Fruit fly (Drosophila melanogaster) whole organism, embryonic: ENCODE results near the gene CG13364.

ENCODE experiments used
- Adf1 ChIP-seq: fragments of 200-800 bp; sonication (Bioruptor generic); IDR thresholded peaks from 2 replicates; pipeline ENCODE4 v1.3.6; 2022; ENCODE audit warnings: missing biosample characterization, missing genetic modification characterization
- Atf6 ChIP-seq: fragments of 200-800 bp; sonication (Bioruptor generic); IDR thresholded peaks from 2 replicates; pipeline ENCODE4 v1.3.6; 2022; ENCODE audit warnings: missing biosample characterization, missing genetic modification characterization
- BEAF-32 ChIP-seq: fragments of 200-800 bp; sonication (Bioruptor generic); optimal IDR thresholded peaks from 3 replicates; lab custom pipeline; 2017; ENCODE audit warnings: missing biosample characterization, missing genetic modification characterization, mild to moderate bottlenecking, moderate library complexity, missing genetic modification reagents
- Blimp-1 ChIP-seq: fragments of 200-800 bp; sonication (Bioruptor generic); optimal IDR thresholded peaks from 3 replicates; lab custom pipeline; 2018; ENCODE audit warnings: missing biosample characterization, missing genetic modification characterization, mild to moderate bottlenecking, moderate library complexity, missing genetic modification reagents
- CG10147 ChIP-seq: fragments of 200-800 bp; sonication (Bioruptor generic); optimal IDR thresholded peaks from 2 replicates; lab custom pipeline; 2019; ENCODE audit warnings: missing biosample characterization, mild to moderate bottlenecking, missing genetic modification characterization, moderate library complexity
- CG10431 ChIP-seq: fragments of 200-800 bp; sonication (Bioruptor generic); optimal IDR thresholded peaks from 3 replicates; lab custom pipeline; 2018; ENCODE audit warnings: missing biosample characterization, mild to moderate bottlenecking, missing genetic modification characterization
- CG10654 ChIP-seq: fragments of 200-800 bp; sonication (Bioruptor generic); optimal IDR thresholded peaks from 2 replicates; lab custom pipeline; 2016; ENCODE audit warnings: missing biosample characterization, missing genetic modification characterization
- CG10959 ChIP-seq: fragments of 200-800 bp; sonication (Bioruptor generic); IDR thresholded peaks from 2 replicates; pipeline ENCODE4 v1.3.6; 2022; ENCODE audit warnings: missing biosample characterization, missing genetic modification characterization
- CG11696 ChIP-seq: fragments of 200-800 bp; sonication (Bioruptor generic); IDR thresholded peaks from 2 replicates; pipeline ENCODE4 v1.3.6; 2022; ENCODE audit warnings: missing biosample characterization, missing genetic modification characterization
- CG12744 ChIP-seq: fragments of 200-800 bp; sonication (Bioruptor generic); optimal IDR thresholded peaks from 2 replicates; lab custom pipeline; 2016; ENCODE audit warnings: missing biosample characterization, missing genetic modification characterization
- CG13775 ChIP-seq: fragments of 200-800 bp; sonication (Bioruptor generic); optimal IDR thresholded peaks from 3 replicates; lab custom pipeline; 2017; ENCODE audit warnings: missing biosample characterization, mild to moderate bottlenecking, missing genetic modification characterization
- CG14710 ChIP-seq: fragments of 200-800 bp; sonication (Bioruptor generic); optimal IDR thresholded peaks from 3 replicates; lab custom pipeline; 2019; ENCODE audit warnings: missing biosample characterization, mild to moderate bottlenecking, missing genetic modification characterization, moderate library complexity
- CG17186 ChIP-seq: fragments of 200-800 bp; sonication (Bioruptor generic); optimal IDR thresholded peaks from 3 replicates; lab custom pipeline; 2017; ENCODE audit warnings: missing biosample characterization, missing genetic modification reagents, missing genetic modification characterization
- CG17359 ChIP-seq: fragments of 200-800 bp; sonication (Bioruptor generic); optimal IDR thresholded peaks from 3 replicates; lab custom pipeline; 2018; ENCODE audit warnings: missing biosample characterization, mild to moderate bottlenecking, missing genetic modification characterization, moderate library complexity
- CG1792 ChIP-seq: fragments of 200-800 bp; sonication (Bioruptor generic); optimal IDR thresholded peaks from 2 replicates; lab custom pipeline; 2016; ENCODE audit warnings: missing biosample characterization, missing genetic modification characterization
- CG2116 ChIP-seq: fragments of 200-800 bp; sonication (Bioruptor generic); optimal IDR thresholded peaks from 3 replicates; lab custom pipeline; 2018; ENCODE audit warnings: missing biosample characterization, mild to moderate bottlenecking, missing genetic modification characterization
- CG2120 ChIP-seq: fragments of 200-800 bp; sonication (Bioruptor generic); optimal IDR thresholded peaks from 3 replicates; lab custom pipeline; 2016; ENCODE audit warnings: missing biosample characterization, missing genetic modification characterization
- CG30020 ChIP-seq: fragments of 200-800 bp; optimal IDR thresholded peaks from 2 replicates; lab custom pipeline; 2019; ENCODE audit warnings: missing biosample characterization, mild to moderate bottlenecking, missing genetic modification characterization, moderate library complexity
- CG5953 ChIP-seq: fragments of 200-800 bp; sonication (Bioruptor generic); IDR thresholded peaks from 2 replicates; pipeline ENCODE4 v1.3.6; 2022; ENCODE audit warnings: missing biosample characterization, missing genetic modification characterization
- CG6272 ChIP-seq: fragments of 200-800 bp; sonication (Bioruptor generic); IDR thresholded peaks from 2 replicates; pipeline ENCODE4 v1.3.6; 2022; ENCODE audit warnings: missing biosample characterization, missing genetic modification characterization
- CG6683 ChIP-seq: fragments of 200-800 bp; sonication (Bioruptor generic); optimal IDR thresholded peaks from 2 replicates; lab custom pipeline; 2017; ENCODE audit warnings: missing biosample characterization, mild to moderate bottlenecking, missing genetic modification characterization, missing genetic modification reagents
- CG7963 ChIP-seq: fragments of 200-800 bp; sonication (Bioruptor generic); IDR thresholded peaks from 3 replicates; pipeline ENCODE4 v1.3.6; 2022; ENCODE audit warnings: missing biosample characterization, missing genetic modification characterization; ENCODE audit not compliant: partially characterized antibody
- CG8478 ChIP-seq: fragments of >200 bp; optimal IDR thresholded peaks from 2 replicates; lab custom pipeline; 2018
- D19B ChIP-seq: fragments of 200-800 bp; sonication (Bioruptor generic); optimal IDR thresholded peaks from 2 replicates; lab custom pipeline; 2017; ENCODE audit warnings: missing biosample characterization, mild to moderate bottlenecking, missing genetic modification characterization
- Dbx ChIP-seq: fragments of 200-800 bp; sonication (Bioruptor generic); IDR thresholded peaks from 3 replicates; pipeline ENCODE4 v1.3.6; 2022; ENCODE audit warnings: missing biosample characterization, missing genetic modification characterization
- Ets65A ChIP-seq: fragments of 200-800 bp; sonication (Bioruptor generic); peaks from one replicate; lab custom pipeline; 2016; ENCODE audit warnings: missing biosample characterization, missing genetic modification characterization
- HLH4C ChIP-seq: fragments of 200-800 bp; sonication (Bioruptor generic); IDR thresholded peaks from 3 replicates; pipeline ENCODE4 v1.3.6; 2022; ENCODE audit warnings: missing biosample characterization, missing genetic modification characterization; ENCODE audit not compliant: partially characterized antibody
- Hmx ChIP-seq: fragments of 200-800 bp; sonication (Bioruptor generic); optimal IDR thresholded peaks from 2 replicates; lab custom pipeline; 2016; ENCODE audit warnings: missing biosample characterization, missing genetic modification characterization
- MBD-R2 ChIP-seq: fragments of 200-800 bp; sonication (Bioruptor generic); IDR thresholded peaks from 2 replicates; pipeline ENCODE4 v1.3.6; 2022; ENCODE audit warnings: missing biosample characterization, missing genetic modification characterization
- Meics ChIP-seq: fragments of 200-800 bp; sonication (Bioruptor generic); optimal IDR thresholded peaks from 2 replicates; lab custom pipeline; 2017; ENCODE audit warnings: missing biosample characterization, mild to moderate bottlenecking, missing genetic modification characterization
- NC2β ChIP-seq: fragments of 200-800 bp; sonication (Bioruptor generic); optimal IDR thresholded peaks from 2 replicates; lab custom pipeline; 2016; ENCODE audit warnings: missing biosample characterization, missing genetic modification characterization
- Ptx1 ChIP-seq: fragments of 200-800 bp; sonication (Bioruptor generic); IDR thresholded peaks from 2 replicates; pipeline ENCODE4 v1.3.6; 2022; ENCODE audit warnings: missing biosample characterization, missing genetic modification characterization
- Ssrp ChIP-seq: fragments of 200-800 bp; sonication (Bioruptor generic); optimal IDR thresholded peaks from 2 replicates; lab custom pipeline; 2018; ENCODE audit warnings: missing biosample characterization, mild to moderate bottlenecking, missing genetic modification characterization, moderate library complexity
- YL-1 ChIP-seq: fragments of 200-800 bp; sonication (Bioruptor generic); optimal IDR thresholded peaks from 3 replicates; lab custom pipeline; 2017; ENCODE audit warnings: missing biosample characterization, mild to moderate bottlenecking, missing genetic modification characterization
- abd-A ChIP-seq: fragments of 200-800 bp; sonication (Bioruptor generic); optimal IDR thresholded peaks from 3 replicates; lab custom pipeline; 2019; ENCODE audit warnings: missing biosample characterization, mild to moderate bottlenecking, missing genetic modification characterization, moderate library complexity
- ac ChIP-seq: fragments of 200-800 bp; sonication (Bioruptor generic); optimal IDR thresholded peaks from 3 replicates; lab custom pipeline; 2017; ENCODE audit warnings: missing biosample characterization, mild to moderate bottlenecking, missing genetic modification characterization
- ase ChIP-seq: fragments of 200-800 bp; sonication (Bioruptor generic); IDR thresholded peaks from 3 replicates; pipeline ENCODE4 v1.3.6; 2022; ENCODE audit warnings: missing biosample characterization, missing genetic modification characterization
- bcd ChIP-seq: fragments of 200-800 bp; sonication (Bioruptor generic); optimal IDR thresholded peaks from 2 replicates; lab custom pipeline; 2017; ENCODE audit warnings: missing biosample characterization, mild to moderate bottlenecking, missing genetic modification characterization
- bigmax ChIP-seq: fragments of 200-800 bp; sonication (Bioruptor generic); optimal IDR thresholded peaks from 2 replicates; lab custom pipeline; 2018; ENCODE audit warnings: missing biosample characterization, mild to moderate bottlenecking, missing genetic modification characterization
- en ChIP-seq: fragments of 200-800 bp; sonication (Bioruptor generic); optimal IDR thresholded peaks from 2 replicates; lab custom pipeline; 2016; ENCODE audit warnings: missing biosample characterization, missing genetic modification characterization
- exex ChIP-seq: fragments of 200-800 bp; sonication (Bioruptor generic); optimal IDR thresholded peaks from 4 replicates; lab custom pipeline; 2018; ENCODE audit warnings: missing biosample characterization, mild to moderate bottlenecking, missing genetic modification characterization, moderate library complexity
- gcm ChIP-seq: fragments of 200-800 bp; sonication (Bioruptor generic); optimal IDR thresholded peaks from 2 replicates; lab custom pipeline; 2019; ENCODE audit warnings: missing biosample characterization, mild to moderate bottlenecking, missing genetic modification characterization, moderate library complexity
- hbn ChIP-seq: fragments of 200-800 bp; sonication (Bioruptor generic); IDR thresholded peaks from 2 replicates; pipeline ENCODE4 v1.3.6; 2022; ENCODE audit warnings: missing biosample characterization, missing genetic modification characterization; ENCODE audit not compliant: partially characterized antibody
- kay ChIP-seq: fragments of 200-800 bp; sonication (Bioruptor generic); optimal IDR thresholded peaks from 2 replicates; lab custom pipeline; 2016; ENCODE audit warnings: missing biosample characterization, missing genetic modification characterization
- luna ChIP-seq: fragments of 200-800 bp; sonication (Bioruptor generic); optimal IDR thresholded peaks from 2 replicates; lab custom pipeline; 2016; ENCODE audit warnings: missing biosample characterization, missing genetic modification characterization
- pan ChIP-seq, 4 experiments: fragments of >200 bp in 3 of 4; fragments of 200-800 bp in 1 of 4; sonication (Bioruptor generic) in 1 of 4; optimal IDR thresholded peaks in 3 of 4; IDR thresholded peaks in 1 of 4; 2 replicates each; pipeline versions ENCODE4 v1.3.6 to Lab custom; 2017 to 2022; ENCODE audit warnings: missing biosample characterization in 2 of 4, missing genetic modification characterization in 2 of 4, mixed read lengths in 1 of 4
- peb ChIP-seq: fragments of 200-800 bp; sonication (Bioruptor generic); IDR thresholded peaks from 2 replicates; pipeline ENCODE4 v1.3.6; 2022; ENCODE audit warnings: missing biosample characterization, missing genetic modification characterization
- psq ChIP-seq: fragments of 200-800 bp; sonication (Bioruptor generic); optimal IDR thresholded peaks from 2 replicates; lab custom pipeline; 2017; ENCODE audit warnings: missing biosample characterization, missing genetic modification characterization
- sim ChIP-seq: fragments of 200-800 bp; sonication (Bioruptor generic); IDR thresholded peaks from 2 replicates; pipeline ENCODE4 v1.3.6; 2022; ENCODE audit warnings: missing biosample characterization, missing genetic modification characterization
- yki ChIP-seq: fragments of >200 bp; optimal IDR thresholded peaks from 3 replicates; lab custom pipeline; 2018

CG13364 gene

DNA sequence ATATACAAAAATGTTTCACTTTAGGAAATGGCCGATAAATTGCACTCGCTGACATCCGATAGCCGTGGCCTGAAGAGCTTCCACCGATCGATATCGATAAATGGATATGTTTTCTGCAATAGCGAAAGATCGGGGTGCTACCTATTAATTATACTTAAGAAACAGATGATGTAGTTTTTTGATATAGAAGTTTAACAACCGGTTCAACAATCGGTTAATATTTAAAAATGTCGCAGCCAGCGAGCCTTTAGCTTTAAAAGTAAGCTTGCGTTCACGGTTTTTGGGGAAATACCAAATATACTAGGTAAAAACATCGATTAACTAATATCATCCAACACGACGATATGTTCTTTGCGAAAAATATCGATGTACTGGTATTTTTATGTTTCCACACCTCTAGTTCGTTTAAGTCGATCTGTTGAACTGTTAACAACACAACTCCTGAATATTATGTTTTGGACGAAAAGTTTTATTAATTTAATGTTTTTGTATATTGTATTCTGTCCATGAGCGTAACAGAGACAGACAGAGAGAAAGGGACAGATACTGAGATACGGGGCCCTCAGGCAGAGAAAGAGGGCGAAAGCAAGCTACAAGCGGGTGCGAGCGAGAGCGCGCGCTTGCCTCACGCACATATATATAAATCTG is 10.6 kb upstream of the CG13364 start, which contains the start of gene Dredd (continued):
- TF ChIP-seq Hmx (GFP tag; lab: Kevin White, UChicago), result no peak
- peak; percentile 70 for TF ChIP-seq D19B (GFP tag; lab: Kevin White, UChicago)
- TF ChIP-seq CG10431 (GFP tag; lab: Kevin White, UChicago), result no peak
- TF ChIP-seq ase, result no peak
- TF ChIP-seq CG17186 (GFP tag; lab: Kevin White, UChicago), result no peak
- no peak for TF ChIP-seq pan (optimal IDR thresholded peaks at IDR 0.05; lab: Kevin White, UChicago)
- no peak for TF ChIP-seq pan (GFP tag; optimal IDR thresholded peaks at IDR 0.05 in 1 of 2, IDR thresholded peaks at IDR 0.05 in 1 of 2)
- TF ChIP-seq peb (GFP tag; lab: Robert Waterston, UW), result no peak
- TF ChIP-seq exex, result no peak
- TF ChIP-seq CG2120 (GFP tag; lab: Kevin White, UChicago), result peak; percentile 2
- TF ChIP-seq Ptx1, result no peak
- no peak for TF ChIP-seq ac (GFP tag; lab: Kevin White, UChicago)
- peak; percentile 95 for TF ChIP-seq BEAF-32
- no peak for TF ChIP-seq YL-1 (GFP tag; lab: Kevin White, UChicago)
- TF ChIP-seq abd-A, result no peak
- no peak for TF ChIP-seq kay
- TF ChIP-seq CG17359 (tag; lab: Kevin White, UChicago), result peak; percentile 4
- no peak for TF ChIP-seq CG10959
- no peak for TF ChIP-seq CG10654 (GFP tag; lab: Kevin White, UChicago)
- no peak for TF ChIP-seq CG11696 (GFP tag; lab: Robert Waterston, UW)
- peak; percentile 86 for TF ChIP-seq CG7963
- peak; percentile 87 for TF ChIP-seq CG2116 (GFP tag; lab: Kevin White, UChicago)
- TF ChIP-seq CG10147 (GFP tag; lab: Kevin White, UChicago), result no peak
- no peak for TF ChIP-seq NC2β (GFP tag; lab: Kevin White, UChicago)
- peak; percentile 81 for TF ChIP-seq hbn
- TF ChIP-seq Dbx (GFP tag; lab: Robert Waterston, UW), result 0 out of 3 replicates have a peak, but pooled peaks have one; percentile 10
- TF ChIP-seq bcd (GFP tag; lab: Kevin White, UChicago), result no peak
- TF ChIP-seq MBD-R2 (GFP tag; lab: Robert Waterston, UW), result 0 out of 2 replicates have a peak, but pooled peaks have one; percentile 9
- no peak for TF ChIP-seq sim (GFP tag; lab: Robert Waterston, UW)
- no peak for TF ChIP-seq CG8478 (lab: Kevin White, UChicago)
- no peak for TF ChIP-seq luna
- no peak for TF ChIP-seq CG1792 (GFP tag; lab: Kevin White, UChicago)
- TF ChIP-seq bigmax (GFP tag; lab: Kevin White, UChicago), result no peak
- TF ChIP-seq HLH4C (GFP tag; lab: Robert Waterston, UW), result peak; percentile 96
- TF ChIP-seq Adf1 (GFP tag; lab: Robert Waterston, UW), result peak; percentile 11; the same call in 1 of the 2 replicates
- no peak for TF ChIP-seq Meics
- TF ChIP-seq psq (GFP tag; lab: Kevin White, UChicago), result no peak
- TF ChIP-seq gcm, result peak; percentile 31
- no peak for TF ChIP-seq Ssrp (tag; lab: Kevin White, UChicago)
- no peak for TF ChIP-seq CG5953
- TF ChIP-seq CG14710, result peak; percentile 67
- no peak for TF ChIP-seq CG6272 (GFP tag; lab: Robert Waterston, UW)
- TF ChIP-seq Blimp-1 (GFP tag; lab: Kevin White, UChicago), result no peak
- no peak for TF ChIP-seq CG12744 (GFP tag; lab: Kevin White, UChicago)
- no peak for TF ChIP-seq yki (lab: Kevin White, UChicago)
- TF ChIP-seq en (GFP tag; lab: Kevin White, UChicago), result no peak
- no peak for TF ChIP-seq Atf6
- TF ChIP-seq CG30020, result peak; percentile 40
- no peak for TF ChIP-seq CG6683 (GFP tag; lab: Kevin White, UChicago)
- no peak for TF ChIP-seq CG13775 (GFP tag; lab: Kevin White, UChicago)
- TF ChIP-seq Ets65A, result peak; percentile 26
